Worm (Caenorhabditis elegans): Measurements from ENCODE around the gene Y46C8AL.11.

Y46C8AL.11 gene

ce11 chrIV:3914462-3914861, 28.6 kb upstream of the Y46C8AL.11 start, which contains the start of gene F56D6.19:
F56D6.19 (plus strand) TSS chrIV:3914762.
- no peak for TF ChIP-seq skn-1 (tag; optimal IDR thresholded peaks at IDR 0.05)

- no peak for TF ChIP-seq nhr-23 (tag; optimal IDR thresholded peaks at IDR 0.05)
- no peak for TF ChIP-seq lin-39 (tag; optimal IDR thresholded peaks at IDR 0.05)
- TF ChIP-seq nhr-25 (tag; optimal IDR thresholded peaks at IDR 0.05) = no peak
- no peak for TF ChIP-seq pha-4 (tag; optimal IDR thresholded peaks at IDR 0.05)
- TF ChIP-seq egl-5 (tag; optimal IDR thresholded peaks at IDR 0.05) = no peak
- TF ChIP-seq skn-1 (tag; optimal IDR thresholded peaks at IDR 0.05) = no peak
- TF ChIP-seq jun-1 (tag; optimal IDR thresholded peaks at IDR 0.05) = no peak
- no peak for TF ChIP-seq mdl-1 (tag; optimal IDR thresholded peaks at IDR 0.05)
- TF ChIP-seq daf-12 (tag; optimal IDR thresholded peaks at IDR 0.05) = no peak
- no peak for TF ChIP-seq aly-2 (tag; optimal IDR thresholded peaks at IDR 0.05)
These were observed 27.8 kb upstream of the Y46C8AL.11 start, which contains the start of gene srz-20 for ce11 chrIV:3915296-3915695. srz-20 (plus strand) TSS chrIV:3915596.

- no peak for TF ChIP-seq fkh-2 (tag; optimal IDR thresholded peaks at IDR 0.05)
- TF ChIP-seq nhr-237 (tag; optimal IDR thresholded peaks at IDR 0.05) = no peak
- TF ChIP-seq unc-39 (tag; optimal IDR thresholded peaks at IDR 0.05) = no peak
- TF ChIP-seq ztf-11 (tag; optimal IDR thresholded peaks at IDR 0.05) = no peak
- no peak for TF ChIP-seq fkh-10 (GFP tag; optimal IDR thresholded peaks at IDR 0.05)
- no peak for TF ChIP-seq skn-1 (tag; optimal IDR thresholded peaks at IDR 0.05)
- TF ChIP-seq snpc-4 (tag; optimal IDR thresholded peaks at IDR 0.05) = no peak
These were observed 25.7 kb upstream of the Y46C8AL.11 start, which contains the start of gene F56D6.14 for ce11 chrIV:3917405-3917804. F56D6.14 (plus strand) TSS chrIV:3917705.

- TF ChIP-seq elt-3 (tag; optimal IDR thresholded peaks at IDR 0.05) (no peak), fkh-2 (tag; optimal IDR thresholded peaks at IDR 0.05) (no peak), sea-2 (GFP tag; optimal IDR thresholded peaks at IDR 0.05) (no peak), nhr-43 (tag; optimal IDR thresholded peaks at IDR 0.05; ENCODE audit: poor library complexity, severe bottlenecking) (no peak), egl-27 (tag; optimal IDR thresholded peaks at IDR 0.05) (no peak), mml-1 (tag; optimal IDR thresholded peaks at IDR 0.05) (no peak), jun-1 (tag; optimal IDR thresholded peaks at IDR 0.05) (no peak), ama-1 (optimal IDR thresholded peaks at IDR 0.05) (no peak), fkh-10 (GFP tag; optimal IDR thresholded peaks at IDR 0.05) (no peak), ztf-11 (tag; optimal IDR thresholded peaks at IDR 0.05) (no peak), ZK546.5 (tag; optimal IDR thresholded peaks at IDR 0.05) (no peak), nhr-28 (tag; optimal IDR thresholded peaks at IDR 0.05) (no peak), nhr-12 (tag; optimal IDR thresholded peaks at IDR 0.05) (no peak), nhr-67 (tag; optimal IDR thresholded peaks at IDR 0.05) (no peak), ztf-4 (tag; optimal IDR thresholded peaks at IDR 0.05) (no peak)
These were observed 24.9 kb upstream of the Y46C8AL.11 start, which contains the start of gene F56D6.23 for ce11 chrIV:3918160-3918559. F56D6.23 (plus strand) TSS chrIV:3918460.

- TF ChIP-seq elt-2 (tag; optimal IDR thresholded peaks at IDR 0.05) (no peak), egl-5 (tag; optimal IDR thresholded peaks at IDR 0.05) (no peak), ztf-11 (tag; optimal IDR thresholded peaks at IDR 0.05) (no peak), mdl-1 (tag; optimal IDR thresholded peaks at IDR 0.05) (no peak), eor-1 (tag; optimal IDR thresholded peaks at IDR 0.05) (no peak), ama-1 (optimal IDR thresholded peaks at IDR 0.05) (no peak), ceh-28 (tag; optimal IDR thresholded peaks at IDR 0.05) (no peak), nfya-1 (tag; optimal IDR thresholded peaks at IDR 0.05; ENCODE audit: insufficient read depth) (no peak)
These were observed 23.6 kb upstream of the Y46C8AL.11 start, which contains the start of gene srz-19 for ce11 chrIV:3919506-3919905. srz-19 (plus strand) TSS chrIV:3919806.

- TF ChIP-seq ztf-11 (tag; optimal IDR thresholded peaks at IDR 0.05) = no peak
- TF ChIP-seq unc-39 (tag; optimal IDR thresholded peaks at IDR 0.05) = no peak
- no peak for TF ChIP-seq daf-12 (tag; optimal IDR thresholded peaks at IDR 0.05)
- TF ChIP-seq nhr-12 (tag; optimal IDR thresholded peaks at IDR 0.05) = no peak
- no peak for TF ChIP-seq egl-27 (tag; optimal IDR thresholded peaks at IDR 0.05)
- no peak for TF ChIP-seq nhr-23 (tag; optimal IDR thresholded peaks at IDR 0.05)
- TF ChIP-seq ceh-9 (tag; optimal IDR thresholded peaks at IDR 0.05) = no peak
- no peak for TF ChIP-seq lin-15B (tag; optimal IDR thresholded peaks at IDR 0.05)
- TF ChIP-seq skn-1 (tag; optimal IDR thresholded peaks at IDR 0.05) = no peak
- no peak for TF ChIP-seq lsy-12 (tag; optimal IDR thresholded peaks at IDR 0.05)
- no peak for TF ChIP-seq eor-1 (tag; optimal IDR thresholded peaks at IDR 0.05)
- peak; percentile 45 for TF ChIP-seq pqm-1 (tag; optimal IDR thresholded peaks at IDR 0.05)
- TF ChIP-seq ama-1 (optimal IDR thresholded peaks at IDR 0.05) = no peak
- TF ChIP-seq nhr-25 (tag; optimal IDR thresholded peaks at IDR 0.05) = no peak
- no peak for TF ChIP-seq nhr-67 (tag; optimal IDR thresholded peaks at IDR 0.05)
- no peak for TF ChIP-seq nhr-11 (tag; optimal IDR thresholded peaks at IDR 0.05)
- TF ChIP-seq elt-2 (tag; optimal IDR thresholded peaks at IDR 0.05) = peak; percentile 84
- no peak for TF ChIP-seq mml-1 (tag; optimal IDR thresholded peaks at IDR 0.05)
- no peak for TF ChIP-seq nhr-43 (tag; optimal IDR thresholded peaks at IDR 0.05; ENCODE audit: poor library complexity, severe bottlenecking)
- TF ChIP-seq nhr-237 (tag; optimal IDR thresholded peaks at IDR 0.05) = no peak
- no peak for TF ChIP-seq nfya-1 (tag; optimal IDR thresholded peaks at IDR 0.05; ENCODE audit: insufficient read depth)
- no peak for TF ChIP-seq ceh-82 (tag; optimal IDR thresholded peaks at IDR 0.05)
- TF ChIP-seq egl-5 (tag; optimal IDR thresholded peaks at IDR 0.05) = no peak
- peak; percentile 2 for TF ChIP-seq jun-1 (tag; optimal IDR thresholded peaks at IDR 0.05)
- TF ChIP-seq R02D3.7 (tag; optimal IDR thresholded peaks at IDR 0.05) = no peak
- TF ChIP-seq elt-3 (tag; optimal IDR thresholded peaks at IDR 0.05) = no peak
- no peak for TF ChIP-seq tbx-2 (tag; optimal IDR thresholded peaks at IDR 0.05)
These were observed 21.2 kb upstream of the Y46C8AL.11 start, which contains the start of gene clec-67 for ce11 chrIV:3921898-3922297. clec-67 (plus strand) TSS chrIV:3922165.

Measured in whole organism, L3 larva.